Fruit fly (Drosophila melanogaster): ENCODE measurements around the gene bocks.

Gene bocks

DNA sequence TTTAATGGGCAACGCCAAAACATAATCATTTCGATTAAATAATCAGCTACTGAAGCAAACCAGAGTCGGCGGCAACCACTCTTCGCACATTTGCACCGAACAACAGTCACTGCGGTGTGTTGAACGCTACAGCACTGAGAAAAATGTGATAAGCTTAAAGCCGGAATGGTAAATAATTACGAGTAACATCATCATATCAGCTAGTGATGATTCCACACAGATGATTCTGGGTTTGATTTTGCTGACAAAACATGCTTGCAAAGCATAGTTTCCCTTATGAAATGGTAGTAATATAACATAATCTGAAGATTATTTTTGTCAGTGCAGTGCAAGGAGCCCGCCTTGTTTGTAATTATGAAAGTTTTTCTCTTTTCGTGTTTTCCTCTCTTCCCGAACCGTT lies 7.3 kb upstream of the bocks start (continued):
- TF ChIP-seq CG3995 (GFP tag; optimal IDR thresholded peaks at IDR 0.05) (no peak), lab (GFP tag; optimal IDR thresholded peaks at IDR 0.05) (peak; percentile 37), CG14014 (GFP tag; IDR thresholded peaks at IDR 0.05) (no peak), CG4730 (GFP tag; IDR thresholded peaks at IDR 0.05) (no peak), ewg (GFP tag; optimal IDR thresholded peaks at IDR 0.05) (peak; percentile 48), chinmo (GFP tag; IDR thresholded peaks at IDR 0.05; ENCODE audit: partially characterized antibody) (no peak), so (GFP tag; IDR thresholded peaks at IDR 0.05) (0 out of 3 replicates have a peak, but pooled peaks have one; percentile 15), HHEX (GFP tag; optimal IDR thresholded peaks at IDR 0.05) (peak; percentile 5), CoRest (tag; optimal IDR thresholded peaks at IDR 0.05) (peak; percentile 54), CG2712 (tag; optimal IDR thresholded peaks at IDR 0.05) (peak; percentile 78), zen (tag; optimal IDR thresholded peaks at IDR 0.05) (peak; percentile 64), ATbp (GFP tag; optimal IDR thresholded peaks at IDR 0.05) (peak; percentile 46), Oli (tag; optimal IDR thresholded peaks at IDR 0.05) (peak; percentile 74), CG9797 (GFP tag; optimal IDR thresholded peaks at IDR 0.05) (no peak), fd3F (GFP tag; optimal IDR thresholded peaks at IDR 0.05) (no peak), danr (GFP tag; IDR thresholded peaks at IDR 0.05) (no peak), peb (GFP tag; IDR thresholded peaks at IDR 0.05) (no peak), CG1792 (GFP tag; optimal IDR thresholded peaks at IDR 0.05) (no peak), PHDP (tag; optimal IDR thresholded peaks at IDR 0.05) (peak; percentile 43), jumu (GFP tag; optimal IDR thresholded peaks at IDR 0.05) (peak; percentile 50), z (GFP tag; IDR thresholded peaks at IDR 0.05) (no peak), CG11695 (GFP tag; IDR thresholded peaks at IDR 0.05) (0 out of 3 replicates have a peak, but pooled peaks have one; percentile 12), Six4 (GFP tag; optimal IDR thresholded peaks at IDR 0.05) (no peak), CG4617 (GFP tag; optimal IDR thresholded peaks at IDR 0.05; ENCODE audit: borderline replicate concordance) (no peak), CG3281 (GFP tag; optimal IDR thresholded peaks at IDR 0.05) (peak; percentile 31), pum (GFP tag; optimal IDR thresholded peaks at IDR 0.05) (peak; percentile 43), CG14441 (GFP tag; IDR thresholded peaks at IDR 0.05) (peak; percentile 18; the same call in 1 of the 2 replicates), CG7556 (GFP tag; optimal IDR thresholded peaks at IDR 0.05) (peak; percentile 28), stc (GFP tag; IDR thresholded peaks at IDR 0.05) (no peak), CG2875 (GFP tag; optimal IDR thresholded peaks at IDR 0.05) (peak; percentile 54), wdn (GFP tag; IDR thresholded peaks at IDR 0.05) (no peak), CG1602 (GFP tag; optimal IDR thresholded peaks at IDR 0.05) (peak; percentile 49), ham (GFP tag; IDR thresholded peaks at IDR 0.05) (no peak), CG4424 (GFP tag; optimal IDR thresholded peaks at IDR 0.05) (peak; percentile 55), caup (GFP tag; optimal IDR thresholded peaks at IDR 0.05; ENCODE audit: severe bottlenecking) (no peak), slou (GFP tag; optimal IDR thresholded peaks at IDR 0.05) (no peak), C15 (GFP tag; IDR thresholded peaks at IDR 0.05) (no peak), CTCF (GFP tag; optimal IDR thresholded peaks at IDR 0.05) (no peak), salm (tag; optimal IDR thresholded peaks at IDR 0.05) (peak; percentile 43), CG8765 (GFP tag; IDR thresholded peaks at IDR 0.05) (no peak; the same call in 1 of the 2 replicates), CG30431 (GFP tag; optimal IDR thresholded peaks at IDR 0.05) (peak; percentile 35), Fer1 (GFP tag; optimal IDR thresholded peaks at IDR 0.05) (no peak), Trl (optimal IDR thresholded peaks at IDR 0.05) (no peak), Trl (GFP tag; optimal IDR thresholded peaks at IDR 0.05) (peak; percentile 36), gfzf (GFP tag; optimal IDR thresholded peaks at IDR 0.05) (no peak), CG10462 (GFP tag; optimal IDR thresholded peaks at IDR 0.05) (peak; percentile 46), CG18599 (GFP tag; optimal IDR thresholded peaks at IDR 0.05) (no peak), Dip2 (GFP tag; IDR thresholded peaks at IDR 0.05) (no peak), CG6272 (GFP tag; IDR thresholded peaks at IDR 0.05) (no peak), B-H1 (GFP tag; IDR thresholded peaks at IDR 0.05) (no peak), CG11696 (GFP tag; IDR thresholded peaks at IDR 0.05) (no peak), tgo (GFP tag; IDR thresholded peaks at IDR 0.05) (no peak), abd-A (tag; optimal IDR thresholded peaks at IDR 0.05) (no peak)

Data from whole organism, embryonic.